Worm (Caenorhabditis elegans): ENCODE data around the gene osm-3.
A peak's percentile ranks its signal among the peaks of the same experiment; 100 is the strongest.

The osm-3 gene

ce11 chrIV:3800952-3801351 is at the start of gene osm-3:
TSS of gene osm-3 (minus strand) at chrIV:3801052.
- TF ChIP-seq unc-55 (GFP tag; optimal IDR thresholded peaks at IDR 0.05) = no peak
- TF ChIP-seq nhr-232 (tag; optimal IDR thresholded peaks at IDR 0.05) = no peak

DNA sequence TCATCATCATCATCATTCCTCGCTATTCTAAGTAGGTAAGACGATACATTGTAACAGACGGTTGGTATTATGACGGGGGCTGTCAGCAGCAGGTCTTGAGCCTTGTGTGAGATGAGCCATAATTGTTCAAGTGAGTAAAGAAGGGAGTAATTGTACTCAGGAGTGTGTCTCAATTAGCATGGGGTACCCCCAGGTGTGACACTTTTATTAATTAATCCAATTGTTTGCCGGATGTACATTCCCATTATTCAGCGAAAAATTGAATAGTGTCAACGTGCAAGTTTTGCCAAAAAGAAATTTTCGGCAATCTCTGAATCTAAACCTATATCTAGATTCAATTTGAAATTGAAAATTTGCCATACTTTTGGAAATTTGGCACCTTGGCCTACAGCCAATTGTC is 48.1 kb upstream of the osm-3 start:
- TF ChIP-seq ceh-9 (tag; optimal IDR thresholded peaks at IDR 0.05) (no peak), nhr-232 (tag; optimal IDR thresholded peaks at IDR 0.05) (no peak), K09A11.1 (tag; optimal IDR thresholded peaks at IDR 0.05; ENCODE audit: insufficient read depth) (no peak), gmeb-2 (tag; optimal IDR thresholded peaks at IDR 0.05) (no peak), K02D7.2 (tag; optimal IDR thresholded peaks at IDR 0.05) (no peak), elt-4 (tag; optimal IDR thresholded peaks at IDR 0.05) (no peak), ceh-14 (tag; optimal IDR thresholded peaks at IDR 0.05) (no peak), tbx-7 (tag; optimal IDR thresholded peaks at IDR 0.05) (no peak), ceh-2 (tag; optimal IDR thresholded peaks at IDR 0.05) (no peak), unc-3 (GFP tag; conservative IDR thresholded peaks at IDR 0.05) (no peak), unc-3 (tag; optimal IDR thresholded peaks at IDR 0.05) (no peak), dmd-4 (tag; optimal IDR thresholded peaks at IDR 0.05; ENCODE audit: borderline replicate concordance) (no peak), zip-5 (tag; optimal IDR thresholded peaks at IDR 0.05) (no peak), C38D4.7 (GFP tag; optimal IDR thresholded peaks at IDR 0.05) (no peak)

DNA sequence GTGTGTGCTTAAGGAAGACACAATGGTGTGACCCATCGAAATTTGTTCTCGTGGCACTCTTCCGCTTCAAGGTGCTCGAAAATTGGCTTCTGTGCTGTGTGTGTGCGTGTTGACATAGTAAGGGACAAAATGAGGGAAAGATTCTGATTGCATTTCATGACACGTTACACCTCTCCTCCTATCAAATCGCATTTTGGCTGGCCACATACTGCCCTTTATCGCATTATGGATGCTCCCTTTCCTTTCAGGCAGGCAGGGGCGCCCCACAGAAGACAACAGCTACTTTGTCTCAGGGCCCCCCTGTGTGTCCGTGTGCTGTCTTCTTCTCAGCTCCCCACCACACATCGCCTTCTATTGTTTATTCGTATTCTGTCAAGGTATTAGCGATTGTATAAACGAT is 46.6 kb upstream of the osm-3 start:
- TF ChIP-seq unc-42 (tag; optimal IDR thresholded peaks at IDR 0.05) (peak; percentile 91), ceh-34 (tag; optimal IDR thresholded peaks at IDR 0.05) (peak; percentile 1), fkh-10 (GFP tag; optimal IDR thresholded peaks at IDR 0.05) (no peak), mec-3 (tag; optimal IDR thresholded peaks at IDR 0.05; ENCODE audit: borderline replicate concordance) (no peak), nhr-232 (tag; optimal IDR thresholded peaks at IDR 0.05) (no peak), ceh-6 (GFP tag; optimal IDR thresholded peaks at IDR 0.05) (no peak), sdc-2 (tag; optimal IDR thresholded peaks at IDR 0.05) (no peak), tbx-7 (tag; optimal IDR thresholded peaks at IDR 0.05) (no peak), elt-4 (tag; optimal IDR thresholded peaks at IDR 0.05) (peak; percentile 12)

DNA sequence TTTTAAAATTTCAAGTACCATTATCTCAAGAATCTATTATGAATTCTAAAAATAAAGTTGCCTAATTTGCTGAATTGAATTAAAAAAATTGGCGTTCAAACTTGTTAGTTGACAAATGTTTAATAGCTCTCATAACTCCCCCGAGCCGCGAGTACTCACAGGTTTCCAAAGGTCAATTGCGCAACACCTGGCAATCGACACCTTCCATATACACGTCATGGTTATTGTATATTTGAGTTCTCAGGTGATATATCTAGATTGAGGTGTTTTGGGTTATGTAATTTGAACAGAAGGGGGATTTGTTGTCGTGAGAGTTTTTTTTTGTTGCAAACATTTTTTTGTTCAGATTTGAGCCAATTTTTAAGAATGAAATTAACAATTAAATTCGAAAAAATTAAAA is 43.7 kb upstream of the osm-3 start:
- TF ChIP-seq ceh-48 (tag; optimal IDR thresholded peaks at IDR 0.05) (no peak), ets-4 (tag; optimal IDR thresholded peaks at IDR 0.05) (no peak), elt-2 (tag; optimal IDR thresholded peaks at IDR 0.05) (no peak), ceh-45 (GFP tag; IDR thresholded peaks at IDR 0.05) (no peak), ceh-19 (GFP tag; optimal IDR thresholded peaks at IDR 0.05) (no peak), unc-3 (GFP tag; conservative IDR thresholded peaks at IDR 0.05) (no peak), unc-3 (tag; optimal IDR thresholded peaks at IDR 0.05) (no peak), sdc-2 (tag; optimal IDR thresholded peaks at IDR 0.05) (no peak), ceh-9 (tag; optimal IDR thresholded peaks at IDR 0.05) (no peak), nhr-11 (tag; optimal IDR thresholded peaks at IDR 0.05) (no peak), unc-42 (tag; optimal IDR thresholded peaks at IDR 0.05) (no peak), gmeb-2 (tag; optimal IDR thresholded peaks at IDR 0.05) (no peak)

DNA sequence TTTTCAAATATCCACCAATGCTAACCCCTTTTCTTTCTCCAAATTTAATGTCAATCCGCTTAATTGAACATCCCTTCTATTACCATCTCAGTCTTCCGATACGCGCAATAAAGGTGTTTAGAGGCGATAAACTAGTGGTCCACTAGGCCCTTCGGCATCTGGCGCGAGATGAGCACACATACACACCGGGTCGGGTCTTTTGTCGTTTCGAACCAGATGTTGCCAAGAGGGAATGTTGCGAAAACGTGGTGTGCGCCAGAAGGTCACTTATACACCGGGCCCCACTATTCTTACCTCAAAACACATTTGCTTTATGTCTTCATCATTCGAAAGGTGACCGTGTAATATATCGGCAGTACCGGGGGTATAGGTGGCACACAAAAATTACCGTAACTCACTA is 43.2 kb upstream of the osm-3 start:
- TF ChIP-seq lim-6 (tag; optimal IDR thresholded peaks at IDR 0.05) (no peak), pqm-1 (tag; optimal IDR thresholded peaks at IDR 0.05) (no peak), unc-3 (GFP tag; conservative IDR thresholded peaks at IDR 0.05) (no peak), unc-3 (tag; optimal IDR thresholded peaks at IDR 0.05) (no peak), Y22D7AL.16 (tag; optimal IDR thresholded peaks at IDR 0.05) (no peak), odd-2 (tag; optimal IDR thresholded peaks at IDR 0.05) (no peak), hlh-8 (tag; optimal IDR thresholded peaks at IDR 0.05) (peak; percentile 81), ceh-19 (GFP tag; optimal IDR thresholded peaks at IDR 0.05) (no peak), fax-1 (tag; optimal IDR thresholded peaks at IDR 0.05) (no peak)
